Worm (Caenorhabditis elegans) whole organism, L3 larva: ENCODE data around the gene pad-2.

Experiments used
- ZK546.5 ChIP-seq: sonication (generic microtip); optimal IDR thresholded peaks from 2 replicates; lab custom pipeline; 2017; ENCODE audit warnings: missing biosample characterization, missing genetic modification characterization
- aly-2 ChIP-seq: fragments of 150-350 bp; optimal IDR thresholded peaks from 2 replicates; lab custom pipeline; 2014; ENCODE audit warnings: missing biosample characterization, missing genetic modification characterization
- ceh-9 ChIP-seq: sonication (generic microtip); optimal IDR thresholded peaks from 2 replicates; lab custom pipeline; 2018; ENCODE audit warnings: missing biosample characterization, missing genetic modification characterization
- elt-3 ChIP-seq, 3 experiments: fragments of 150-350 bp in 1 of 3; sonication (generic microtip) in 2 of 3; optimal IDR thresholded peaks; 2 replicates in 2 of 3; 4 replicates in 1 of 3; lab custom pipeline; 2014 to 2017; ENCODE audit warnings: missing biosample characterization in 3 of 3, missing genetic modification characterization in 3 of 3
- lin-15B ChIP-seq: fragments of 150-350 bp; optimal IDR thresholded peaks from 2 replicates; lab custom pipeline; 2014; ENCODE audit warnings: missing biosample characterization, missing genetic modification characterization
- nhr-12 ChIP-seq: fragments of 150-350 bp; optimal IDR thresholded peaks from 2 replicates; lab custom pipeline; 2014; ENCODE audit warnings: missing biosample characterization, missing genetic modification characterization
- nhr-67 ChIP-seq: fragments of 150-350 bp; optimal IDR thresholded peaks from 2 replicates; lab custom pipeline; 2014; ENCODE audit warnings: missing biosample characterization, missing genetic modification characterization
- nhr-77 ChIP-seq: fragments of 150-350 bp; optimal IDR thresholded peaks from 2 replicates; lab custom pipeline; 2014; ENCODE audit warnings: missing biosample characterization, missing genetic modification characterization
- zag-1 ChIP-seq: fragments of 150-350 bp; optimal IDR thresholded peaks from 2 replicates; lab custom pipeline; 2014; ENCODE audit warnings: missing biosample characterization, missing genetic modification characterization

DNA sequence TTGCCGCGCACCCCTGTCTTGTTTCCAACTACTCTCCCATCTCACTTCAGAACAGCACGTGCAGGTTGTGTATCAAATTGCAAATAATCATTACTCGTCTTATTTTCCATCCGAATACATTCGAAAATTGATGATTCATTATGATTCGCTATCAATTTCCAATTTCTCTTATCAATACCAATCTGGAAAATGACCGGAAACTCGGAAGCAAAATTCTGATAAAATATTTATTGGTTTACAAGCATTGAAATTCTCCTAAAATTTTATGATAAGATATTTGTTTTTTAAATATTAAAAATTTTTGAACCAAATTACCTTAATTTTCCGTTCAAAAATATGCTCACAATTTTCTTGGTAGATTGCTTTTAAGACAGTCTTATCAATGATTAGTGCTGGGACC is 26.4 kb downstream of the pad-2 start:
- TF ChIP-seq nhr-67 (no peak), aly-2 (tag; lab: Kevin White, UChicago) (no peak), nhr-12 (no peak), ceh-9 (no peak), lin-15B (tag; lab: Kevin White, UChicago) (no peak), nhr-77 (tag; lab: Kevin White, UChicago) (no peak), ZK546.5 (no peak), elt-3 (tag; optimal IDR thresholded peaks at IDR 0.05; lab: Kevin White, UChicago) (no peak), zag-1 (no peak)
